Worm (Caenorhabditis elegans): Measurements from ENCODE around the gene abts-4.

- no peak for TF ChIP-seq elt-1 (tag; optimal IDR thresholded peaks at IDR 0.05)
- TF ChIP-seq elt-3 (tag; optimal IDR thresholded peaks at IDR 0.05) = no peak
- TF ChIP-seq mbf-1 (tag; optimal IDR thresholded peaks at IDR 0.05) = no peak
- no peak for TF ChIP-seq nhr-77 (tag; optimal IDR thresholded peaks at IDR 0.05)
- no peak for TF ChIP-seq zag-1 (tag; optimal IDR thresholded peaks at IDR 0.05)
- no peak for TF ChIP-seq ama-1 (optimal IDR thresholded peaks at IDR 0.05)
- no peak for TF ChIP-seq nhr-237 (tag; optimal IDR thresholded peaks at IDR 0.05)
Measured at ce11 chrX:6728820-6729396, 32.6 kb downstream of the abts-4 start.

Measured in whole organism, L2 larva.